Worm (Caenorhabditis elegans): ENCODE data around the gene T08G5.3.

The T08G5.3 gene

DNA sequence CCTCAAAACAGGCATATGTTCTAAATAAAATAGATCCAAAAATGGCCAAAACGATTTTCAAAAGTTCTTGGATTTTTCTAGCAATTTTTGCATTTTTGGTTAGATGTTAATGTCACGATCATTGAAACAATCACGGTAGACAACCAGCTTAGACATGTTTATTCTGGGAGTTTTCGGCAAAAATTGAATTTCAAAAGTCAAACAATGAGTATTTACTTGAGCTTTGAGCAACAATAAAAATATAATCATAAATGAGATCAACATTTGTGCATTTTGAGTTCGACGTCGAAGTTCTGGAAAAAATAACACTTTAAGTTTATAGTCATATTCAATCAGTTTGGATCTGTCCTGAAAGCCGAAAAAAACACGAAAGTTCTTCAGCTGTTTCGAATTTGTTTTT is 1.1 kb downstream of the T08G5.3 start, which contains the start of gene T08G5.2:
T08G5.2 (minus strand) TSS at position 101 of the 400 bp plus-strand sequence.
- no peak for TF ChIP-seq nhr-2 (tag; optimal IDR thresholded peaks at IDR 0.05)
- no peak for TF ChIP-seq nhr-237 (tag; optimal IDR thresholded peaks at IDR 0.05)
- no peak for TF ChIP-seq sptf-1 (tag; optimal IDR thresholded peaks at IDR 0.05)
- TF ChIP-seq nhr-76 (tag; optimal IDR thresholded peaks at IDR 0.05): no peak
- TF ChIP-seq unc-120 (tag; optimal IDR thresholded peaks at IDR 0.05; ENCODE audit: poor library complexity, severe bottlenecking): no peak
- TF ChIP-seq bed-3 (GFP tag; optimal IDR thresholded peaks at IDR 0.05): no peak
- no peak for TF ChIP-seq sem-2 (GFP tag; optimal IDR thresholded peaks at IDR 0.05)
- TF ChIP-seq nhr-28 (tag; optimal IDR thresholded peaks at IDR 0.05): no peak
- TF ChIP-seq lin-32 (GFP tag; optimal IDR thresholded peaks at IDR 0.05): no peak
- TF ChIP-seq zip-8 (tag; optimal IDR thresholded peaks at IDR 0.05): no peak
- TF ChIP-seq cnd-1 (tag; optimal IDR thresholded peaks at IDR 0.05): no peak
- no peak for TF ChIP-seq ztf-11 (tag; optimal IDR thresholded peaks at IDR 0.05)
- TF ChIP-seq lsy-2 (tag; optimal IDR thresholded peaks at IDR 0.05): no peak

DNA sequence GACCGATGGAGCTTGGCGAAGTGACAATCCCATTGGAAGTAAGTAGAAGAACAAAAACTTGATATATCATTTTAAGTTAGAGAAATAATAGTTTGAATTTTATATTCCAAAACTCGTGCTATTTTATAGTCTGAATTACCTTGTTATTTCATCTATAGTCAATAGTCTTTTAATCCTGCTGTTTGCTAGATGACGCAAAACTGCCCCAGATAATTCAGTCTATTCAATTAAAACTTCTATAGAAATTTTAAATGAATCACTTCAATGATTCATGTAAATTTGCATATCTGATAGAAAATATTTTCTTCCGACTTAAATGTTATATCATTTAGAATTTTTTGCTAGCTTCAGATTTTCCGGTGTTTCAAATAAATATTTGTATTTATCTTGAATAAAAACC is 4.2 kb downstream of the T08G5.3 start, which contains the start of gene T08G5.15:
T08G5.15 (minus strand) TSS at position 101 of the 400 bp plus-strand sequence.
- no peak for TF ChIP-seq ham-2 (GFP tag; optimal IDR thresholded peaks at IDR 0.05)
- TF ChIP-seq unc-39 (tag; optimal IDR thresholded peaks at IDR 0.05): no peak
- no peak for TF ChIP-seq mls-2 (tag; optimal IDR thresholded peaks at IDR 0.05)

DNA sequence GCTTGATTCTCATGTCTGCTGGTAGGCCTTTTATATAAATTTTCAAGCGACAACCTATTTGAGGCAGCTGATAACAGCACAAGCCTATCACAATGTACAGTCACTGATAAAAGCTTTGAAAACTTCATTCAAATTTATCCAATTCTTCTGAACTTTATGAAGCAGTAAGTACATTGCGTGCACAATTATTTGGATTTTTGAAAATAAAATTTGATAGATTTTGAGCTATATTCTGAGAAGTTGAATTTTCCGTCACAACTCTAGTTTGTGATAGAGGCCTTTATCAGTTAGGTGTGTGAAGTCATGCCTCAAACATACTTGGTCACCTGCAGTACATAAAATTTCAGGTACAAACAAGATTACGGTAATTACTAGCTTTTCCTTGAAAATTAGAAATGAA is 8.6 kb downstream of the T08G5.3 start, which contains the start of the genes mtl-2 and T08G5.1:
mtl-2 (minus strand) TSS at position 34 of the 400 bp plus-strand sequence.
T08G5.1 (plus strand) TSS at position 127 of the 400 bp plus-strand sequence.
- TF ChIP-seq lin-13 (tag; optimal IDR thresholded peaks at IDR 0.05) (no peak), ces-1 (GFP tag; optimal IDR thresholded peaks at IDR 0.05) (no peak), ham-2 (GFP tag; optimal IDR thresholded peaks at IDR 0.05) (no peak), zip-8 (tag; optimal IDR thresholded peaks at IDR 0.05) (no peak), ceh-83 (GFP tag; optimal IDR thresholded peaks at IDR 0.05) (no peak), lsy-2 (tag; optimal IDR thresholded peaks at IDR 0.05) (no peak)

DNA sequence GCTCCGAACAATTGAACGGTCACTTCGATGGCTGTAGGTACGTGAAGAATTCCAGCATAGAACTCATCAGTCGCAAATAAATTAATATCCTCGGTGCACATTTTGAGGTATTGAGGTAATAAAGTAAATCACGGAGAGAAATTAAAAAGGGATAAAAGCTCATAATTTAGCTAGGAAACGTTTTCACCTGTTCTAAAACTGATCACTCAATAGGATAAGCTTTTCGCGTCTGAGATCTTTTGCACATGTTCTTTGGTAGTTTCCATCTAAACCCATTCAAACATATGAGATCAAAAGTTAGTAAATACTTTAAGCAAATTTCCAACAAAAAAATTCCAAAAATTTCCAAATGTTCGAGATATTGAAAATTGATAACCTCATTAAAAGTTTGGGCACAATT is 9.8 kb downstream of the T08G5.3 start, which contains the start of gene srh-308:
srh-308 (minus strand) TSS at position 101 of the 400 bp plus-strand sequence.
- TF ChIP-seq lin-13 (tag; optimal IDR thresholded peaks at IDR 0.05): no peak
- no peak for TF ChIP-seq mep-1 (tag; optimal IDR thresholded peaks at IDR 0.05)
- TF ChIP-seq nhr-237 (tag; optimal IDR thresholded peaks at IDR 0.05): no peak
- TF ChIP-seq blmp-1 (tag; optimal IDR thresholded peaks at IDR 0.05): no peak
- TF ChIP-seq mab-5 (tag; optimal IDR thresholded peaks at IDR 0.05): no peak
- TF ChIP-seq M03D4.4 (tag; optimal IDR thresholded peaks at IDR 0.05): no peak
- TF ChIP-seq ztf-11 (tag; optimal IDR thresholded peaks at IDR 0.05): no peak
- TF ChIP-seq nhr-2 (tag; optimal IDR thresholded peaks at IDR 0.05): no peak
- no peak for TF ChIP-seq elt-3 (tag; optimal IDR thresholded peaks at IDR 0.05)
- no peak for TF ChIP-seq unc-39 (tag; optimal IDR thresholded peaks at IDR 0.05)

DNA sequence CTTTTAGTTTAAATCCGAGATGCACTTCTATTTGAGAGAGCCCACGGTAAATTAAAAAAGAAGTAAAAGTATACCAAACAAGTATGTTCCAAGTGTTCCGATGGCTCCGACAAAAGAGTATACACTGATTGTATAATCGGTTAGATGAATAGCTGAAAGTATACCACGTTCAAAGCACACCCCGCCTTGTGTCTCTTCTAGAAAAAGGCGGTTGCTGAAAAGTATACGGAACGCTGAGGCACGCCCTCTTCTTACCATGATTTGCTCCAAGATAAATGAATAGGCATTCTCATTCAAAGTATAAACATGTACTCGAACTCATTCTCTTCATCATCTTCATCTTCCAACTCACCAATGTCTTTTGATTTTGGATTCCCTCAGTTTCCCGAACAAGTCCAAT is 12.9 kb downstream of the T08G5.3 start, which contains the start of gene end-3:
end-3 (plus strand) TSS at position 301 of the 400 bp plus-strand sequence.
- TF ChIP-seq lin-32 (GFP tag; optimal IDR thresholded peaks at IDR 0.05) (no peak), blmp-1 (tag; optimal IDR thresholded peaks at IDR 0.05) (no peak), pha-4 (tag; optimal IDR thresholded peaks at IDR 0.05) (no peak), unc-120 (tag; optimal IDR thresholded peaks at IDR 0.05; ENCODE audit: poor library complexity, severe bottlenecking) (no peak), ceh-83 (GFP tag; optimal IDR thresholded peaks at IDR 0.05) (no peak), bed-3 (GFP tag; optimal IDR thresholded peaks at IDR 0.05) (no peak), drap-1 (GFP tag; optimal IDR thresholded peaks at IDR 0.05) (no peak), mep-1 (tag; optimal IDR thresholded peaks at IDR 0.05) (no peak), zip-8 (tag; optimal IDR thresholded peaks at IDR 0.05) (no peak), hlh-1 (tag; optimal IDR thresholded peaks at IDR 0.05) (no peak), elt-1 (tag; optimal IDR thresholded peaks at IDR 0.05; ENCODE audit: borderline replicate concordance, insufficient read depth) (no peak), sem-2 (GFP tag; optimal IDR thresholded peaks at IDR 0.05) (no peak), flh-1 (GFP tag; optimal IDR thresholded peaks at IDR 0.05) (no peak), M03D4.4 (tag; optimal IDR thresholded peaks at IDR 0.05) (no peak), elt-3 (tag; optimal IDR thresholded peaks at IDR 0.05) (no peak), mab-5 (tag; optimal IDR thresholded peaks at IDR 0.05) (no peak), cnd-1 (tag; optimal IDR thresholded peaks at IDR 0.05) (no peak), sptf-1 (tag; optimal IDR thresholded peaks at IDR 0.05) (no peak)

DNA sequence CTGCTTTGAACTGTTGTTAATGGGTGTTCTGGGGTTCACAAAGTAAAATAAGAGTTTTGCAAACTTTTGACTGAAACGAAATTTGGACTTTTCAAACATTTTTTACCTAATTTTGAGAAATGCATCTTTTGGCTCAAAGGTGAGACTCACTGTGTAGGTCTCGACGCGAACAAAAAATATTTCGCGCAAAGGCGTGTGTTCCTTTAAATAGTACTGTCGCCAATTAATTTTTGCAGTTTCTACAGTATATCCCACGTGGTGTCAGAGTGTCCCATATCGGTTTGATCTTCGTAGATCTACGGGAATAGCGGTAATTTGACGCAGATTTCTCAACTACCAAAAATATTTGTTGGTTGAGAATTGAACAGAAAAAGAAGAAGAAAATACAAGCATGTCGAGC is 13.6 kb downstream of the T08G5.3 start:
- no peak for TF ChIP-seq pha-4 (tag; optimal IDR thresholded peaks at IDR 0.05)
- TF ChIP-seq nhr-28 (tag; optimal IDR thresholded peaks at IDR 0.05): no peak
- no peak for TF ChIP-seq lin-32 (GFP tag; optimal IDR thresholded peaks at IDR 0.05)
- no peak for TF ChIP-seq nhr-2 (tag; optimal IDR thresholded peaks at IDR 0.05)
- no peak for TF ChIP-seq mls-2 (tag; optimal IDR thresholded peaks at IDR 0.05)
- TF ChIP-seq unc-62 (GFP tag; optimal IDR thresholded peaks at IDR 0.05): no peak
- no peak for TF ChIP-seq nhr-12 (tag; optimal IDR thresholded peaks at IDR 0.05)
- no peak for TF ChIP-seq mab-5 (tag; optimal IDR thresholded peaks at IDR 0.05)
- no peak for TF ChIP-seq blmp-1 (tag; optimal IDR thresholded peaks at IDR 0.05)
- TF ChIP-seq ztf-11 (tag; optimal IDR thresholded peaks at IDR 0.05): no peak
- TF ChIP-seq hlh-1 (tag; optimal IDR thresholded peaks at IDR 0.05): no peak
- TF ChIP-seq sem-2 (GFP tag; optimal IDR thresholded peaks at IDR 0.05): no peak
- TF ChIP-seq M03D4.4 (tag; optimal IDR thresholded peaks at IDR 0.05): no peak
